Worm (Caenorhabditis elegans) whole organism, L3 larva: ENCODE results near the gene ugt-64.

Experiments used
- nhr-25 ChIP-seq: sonication (generic microtip); optimal IDR thresholded peaks from 2 replicates; lab custom pipeline; 2017; ENCODE audit warnings: missing biosample characterization, missing genetic modification characterization
- nhr-43 ChIP-seq: sonication (generic microtip); optimal IDR thresholded peaks from 2 replicates; lab custom pipeline; 2016; ENCODE audit warnings: mild to moderate bottlenecking, missing genetic modification characterization, missing compliant biosample characterization; ENCODE audit not compliant: poor library complexity, severe bottlenecking
- unc-62 ChIP-seq: fragments of 150-350 bp; sonication (generic microtip); optimal IDR thresholded peaks from 4 replicates; lab custom pipeline; 2014; ENCODE audit warnings: missing biosample characterization, missing genetic modification reagents, missing genetic modification characterization

DNA sequence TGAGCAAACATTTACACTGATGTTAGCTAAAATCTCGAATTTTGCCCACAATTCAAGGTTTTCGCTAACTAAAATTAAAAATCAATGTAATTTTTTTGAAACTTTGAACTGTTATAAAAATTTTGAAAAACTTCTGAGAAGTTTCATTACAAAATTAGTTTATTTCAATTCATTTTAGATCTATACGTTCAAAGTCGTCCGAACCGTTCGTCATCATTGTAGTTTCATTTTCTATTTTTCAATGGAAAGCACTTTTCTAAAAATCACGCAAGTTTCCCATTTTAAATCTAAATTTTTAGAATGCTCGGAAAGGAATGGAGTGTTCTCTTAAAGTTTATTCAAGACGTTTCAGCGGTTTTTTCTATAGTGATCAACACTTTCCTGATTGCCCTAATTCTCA lies 3.7 kb upstream of the ugt-64 start, which contains the start of gene str-228:
- no peak for TF ChIP-seq unc-62 (GFP tag; lab: Kevin White, UChicago)
- TF ChIP-seq nhr-25 (tag; lab: Kevin White, UChicago), result no peak
- TF ChIP-seq nhr-43, result no peak
